Fruit fly (Drosophila melanogaster) whole organism: ENCODE results near the gene CG15882.

Experiments used
- CG8478 ChIP-seq: fragments of >200 bp; optimal IDR thresholded peaks from 2 replicates; lab custom pipeline; 2018; ENCODE audit warnings: inconsistent platforms
- Dll ChIP-seq: fragments of >200 bp; optimal IDR thresholded peaks from 2 replicates; lab custom pipeline; 2017
- EcR ChIP-seq, 2 experiments: fragments of >200 bp; optimal IDR thresholded peaks; 2 replicates each; lab custom pipeline; 2017; ENCODE audit warnings: missing biosample characterization in 2 of 2, missing genetic modification characterization in 2 of 2, missing genetic modification reagents in 2 of 2
- pan ChIP-seq: fragments of >200 bp; optimal IDR thresholded peaks from 2 replicates; lab custom pipeline; 2017
- psq ChIP-seq: fragments of >200 bp; optimal IDR thresholded peaks from 2 replicates; lab custom pipeline; 2017
- usp ChIP-seq: fragments of >200 bp; optimal IDR thresholded peaks from 2 replicates; lab custom pipeline; 2017; ENCODE audit warnings: missing biosample characterization, missing genetic modification characterization, mixed read lengths

- TF ChIP-seq CG8478 (lab: Kevin White, UChicago): no peak
- no peak for TF ChIP-seq EcR (GFP tag; optimal IDR thresholded peaks at IDR 0.05; lab: Kevin White, UChicago)
- TF ChIP-seq pan: no peak
- TF ChIP-seq psq (lab: Kevin White, UChicago): no peak
- TF ChIP-seq usp: no peak
- no peak for TF ChIP-seq Dll
These were observed 39.3 kb upstream of the CG15882 start for dm6 chrX:19163446-19163845.
